Worm (Caenorhabditis elegans) whole organism, midembryonic: ENCODE data around the gene puf-5.

Experiments used
- T22C8.4 ChIP-seq: fragments of 200-800 bp; sonication (Bioruptor generic); IDR thresholded peaks from 2 replicates; pipeline ENCODE4 v1.3.6; 2022; ENCODE audit warnings: missing genetic modification characterization, missing compliant biosample characterization
- cog-1 ChIP-seq: sonication (generic microtip); optimal IDR thresholded peaks from 2 replicates; lab custom pipeline; 2016; ENCODE audit warnings: missing genetic modification characterization, missing compliant biosample characterization
- flt-1 ChIP-seq: fragments of 200-800 bp; sonication (Bioruptor generic); IDR thresholded peaks from 2 replicates; pipeline ENCODE4 v1.3.6; 2022; ENCODE audit warnings: missing genetic modification characterization, missing compliant biosample characterization
- klf-2 ChIP-seq: fragments of 200-800 bp; sonication (Bioruptor generic); conservative IDR thresholded peaks from 2 replicates; pipeline ENCODE4 v1.3.6; 2022; ENCODE audit warnings: missing genetic modification reagents, missing genetic modification characterization, missing compliant biosample characterization
- ref-1 ChIP-seq: fragments of 200-800 bp; sonication (Bioruptor generic); conservative IDR thresholded peaks from 2 replicates; pipeline ENCODE4 v1.3.6; 2022; ENCODE audit warnings: missing genetic modification reagents, missing genetic modification characterization, missing compliant biosample characterization
- tab-1 ChIP-seq: fragments of 200-800 bp; sonication (Bioruptor generic); IDR thresholded peaks from 2 replicates; pipeline ENCODE4 v1.3.6; 2022; ENCODE audit warnings: missing genetic modification characterization, missing compliant biosample characterization
- ztf-29 ChIP-seq: fragments of 200-800 bp; sonication (Bioruptor generic); IDR thresholded peaks from 2 replicates; pipeline ENCODE4 v1.3.6; 2022; ENCODE audit warnings: missing genetic modification reagents, missing genetic modification characterization, missing compliant biosample characterization

ce11 chrII:8602337-8602944, 27.1 kb downstream of the puf-5 start, which contains the start of the genes cpf-1 and rpl-26:
- TF ChIP-seq klf-2 (GFP tag; lab: Robert Waterston, UW) (no peak), ztf-29 (GFP tag; lab: Robert Waterston, UW) (no peak), flt-1 (GFP tag; lab: Robert Waterston, UW) (no peak), cog-1 (tag; lab: Kevin White, UChicago) (no peak), ref-1 (no peak), tab-1 (no peak), T22C8.4 (GFP tag; lab: Robert Waterston, UW) (no peak)
